Fruit fly (Drosophila melanogaster) whole organism, prepupa: Measurements from ENCODE around the gene CG8043.

Experiments
- Blimp-1 ChIP-seq: fragments of 200-800 bp; sonication (Bioruptor generic); optimal IDR thresholded peaks from 3 replicates; lab custom pipeline; 2017; ENCODE audit warnings: missing biosample characterization, missing genetic modification characterization, mild to moderate bottlenecking, moderate library complexity, missing genetic modification reagents
- CG10631 ChIP-seq: fragments of 200-800 bp; sonication (Bioruptor generic); optimal IDR thresholded peaks from 2 replicates; lab custom pipeline; 2016; ENCODE audit warnings: missing biosample characterization, missing genetic modification characterization
- CG11294 ChIP-seq: fragments of 200-800 bp; sonication (Bioruptor generic); IDR thresholded peaks from 2 replicates; pipeline ENCODE4 v1.3.6; 2022; ENCODE audit warnings: missing biosample characterization, missing genetic modification characterization
- CG15336 ChIP-seq: fragments of 200-800 bp; sonication (Bioruptor generic); IDR thresholded peaks from 2 replicates; pipeline ENCODE4 v1.3.6; 2022; ENCODE audit warnings: missing biosample characterization, missing genetic modification characterization
- CG3032 ChIP-seq: fragments of 200-800 bp; optimal IDR thresholded peaks from 2 replicates; lab custom pipeline; 2019; ENCODE audit warnings: missing biosample characterization, mild to moderate bottlenecking, missing genetic modification characterization, moderate library complexity
- CG31627 ChIP-seq: fragments of 200-800 bp; sonication (Bioruptor generic); optimal IDR thresholded peaks from 3 replicates; lab custom pipeline; 2016; ENCODE audit warnings: missing biosample characterization, missing genetic modification characterization
- CG32006 ChIP-seq: fragments of 200-800 bp; sonication (Bioruptor generic); optimal IDR thresholded peaks from 3 replicates; lab custom pipeline; 2017; ENCODE audit warnings: missing biosample characterization, mild to moderate bottlenecking, missing genetic modification characterization
- CG34406 ChIP-seq: fragments of 200-800 bp; sonication (Bioruptor generic); optimal IDR thresholded peaks from 3 replicates; lab custom pipeline; 2016; ENCODE audit warnings: missing biosample characterization, missing genetic modification characterization
- CG6163 ChIP-seq: fragments of 200-800 bp; sonication (Bioruptor generic); IDR thresholded peaks from 3 replicates; pipeline ENCODE4 v1.3.6; 2022; ENCODE audit warnings: missing biosample characterization, missing genetic modification characterization
- CG6276 ChIP-seq: fragments of 200-800 bp; sonication (Bioruptor generic); optimal IDR thresholded peaks from 2 replicates; lab custom pipeline; 2017; ENCODE audit warnings: missing biosample characterization, mild to moderate bottlenecking, missing genetic modification characterization
- CG6792 ChIP-seq: fragments of 200-800 bp; sonication (Bioruptor generic); optimal IDR thresholded peaks from 3 replicates; lab custom pipeline; 2016; ENCODE audit warnings: missing biosample characterization, missing genetic modification characterization
- CG6808 ChIP-seq: fragments of 200-800 bp; sonication (Bioruptor generic); optimal IDR thresholded peaks from 3 replicates; lab custom pipeline; 2017; ENCODE audit warnings: missing biosample characterization, missing genetic modification characterization, mild to moderate bottlenecking, moderate library complexity, missing genetic modification reagents
- CG6854 ChIP-seq: fragments of 200-800 bp; sonication (Bioruptor generic); optimal IDR thresholded peaks from 2 replicates; lab custom pipeline; 2017; ENCODE audit warnings: missing biosample characterization, mild to moderate bottlenecking, missing genetic modification characterization
- CG7368 ChIP-seq: fragments of 200-800 bp; sonication (Bioruptor generic); optimal IDR thresholded peaks from 3 replicates; lab custom pipeline; 2016; ENCODE audit warnings: missing biosample characterization, missing genetic modification characterization
- CG8119 ChIP-seq: fragments of 200-800 bp; sonication (Bioruptor generic); IDR thresholded peaks from 3 replicates; pipeline ENCODE4 v1.3.6; 2022; ENCODE audit warnings: missing biosample characterization, missing genetic modification characterization
- CG8319 ChIP-seq: fragments of 200-800 bp; sonication (Bioruptor generic); optimal IDR thresholded peaks from 3 replicates; lab custom pipeline; 2016; ENCODE audit warnings: missing biosample characterization, missing genetic modification characterization
- CG9139 ChIP-seq: fragments of 200-800 bp; sonication (Bioruptor generic); optimal IDR thresholded peaks from 3 replicates; lab custom pipeline; 2017; ENCODE audit warnings: missing biosample characterization, mild to moderate bottlenecking, missing genetic modification characterization
- Eip75B ChIP-seq: fragments of 200-800 bp; sonication (Bioruptor generic); optimal IDR thresholded peaks from 3 replicates; lab custom pipeline; 2016; ENCODE audit warnings: missing biosample characterization, missing genetic modification characterization
- Eip78C ChIP-seq: fragments of 200-800 bp; sonication (Bioruptor generic); peaks from one replicate; lab custom pipeline; 2016; ENCODE audit warnings: missing biosample characterization, missing genetic modification characterization
- Eip93F ChIP-seq: fragments of 200-800 bp; sonication (Bioruptor generic); optimal IDR thresholded peaks from 2 replicates; lab custom pipeline; 2016; ENCODE audit warnings: missing biosample characterization, mild to moderate bottlenecking, missing genetic modification characterization
- Gug ChIP-seq: fragments of 200-800 bp; sonication (Bioruptor generic); IDR thresholded peaks from 2 replicates; pipeline ENCODE4 v1.3.6; 2022; ENCODE audit warnings: missing biosample characterization, missing genetic modification characterization
- Hr38 ChIP-seq: sonication (Bioruptor generic); optimal IDR thresholded peaks from 2 replicates; lab custom pipeline; 2016; ENCODE audit warnings: missing biosample characterization, missing genetic modification characterization
- Hr39 ChIP-seq: fragments of 200-800 bp; sonication (Bioruptor generic); optimal IDR thresholded peaks from 2 replicates; lab custom pipeline; 2016; ENCODE audit warnings: missing biosample characterization, missing genetic modification characterization
- Lpt ChIP-seq: fragments of 200-800 bp; sonication (Bioruptor generic); optimal IDR thresholded peaks from 3 replicates; lab custom pipeline; 2016; ENCODE audit warnings: missing biosample characterization, missing genetic modification characterization
- Met ChIP-seq: fragments of 200-800 bp; sonication (Bioruptor generic); optimal IDR thresholded peaks from 3 replicates; lab custom pipeline; 2016; ENCODE audit warnings: missing biosample characterization, missing genetic modification characterization
- Smox ChIP-seq: fragments of 200-800 bp; sonication (Bioruptor generic); optimal IDR thresholded peaks from 3 replicates; lab custom pipeline; 2016; ENCODE audit warnings: missing biosample characterization, missing genetic modification characterization
- Sox14 ChIP-seq: fragments of 200-800 bp; sonication (Bioruptor generic); optimal IDR thresholded peaks from 3 replicates; lab custom pipeline; 2016; ENCODE audit warnings: missing biosample characterization, missing genetic modification characterization
- Sox15 ChIP-seq: fragments of 200-800 bp; sonication (Bioruptor generic); optimal IDR thresholded peaks from 3 replicates; lab custom pipeline; 2016; ENCODE audit warnings: missing biosample characterization, missing genetic modification characterization
- acj6 ChIP-seq: fragments of 200-800 bp; sonication (Bioruptor generic); optimal IDR thresholded peaks from 3 replicates; lab custom pipeline; 2016; ENCODE audit warnings: missing biosample characterization, missing genetic modification characterization
- cyc ChIP-seq: fragments of 200-800 bp; sonication (Bioruptor generic); optimal IDR thresholded peaks from 3 replicates; lab custom pipeline; 2016; ENCODE audit warnings: missing biosample characterization, missing genetic modification characterization
- dsx ChIP-seq: fragments of 200-800 bp; optimal IDR thresholded peaks from 3 replicates; lab custom pipeline; 2019; ENCODE audit warnings: missing biosample characterization, mild to moderate bottlenecking, missing genetic modification characterization, moderate library complexity; ENCODE audit not compliant: poor library complexity, severe bottlenecking
- eg ChIP-seq: fragments of 200-800 bp; sonication (Bioruptor generic); IDR thresholded peaks from 3 replicates; pipeline ENCODE4 v1.3.6; 2022; ENCODE audit warnings: missing biosample characterization, missing genetic modification characterization
- esn ChIP-seq: fragments of 200-800 bp; sonication (Bioruptor generic); optimal IDR thresholded peaks from 2 replicates; lab custom pipeline; 2016; ENCODE audit warnings: missing biosample characterization, mild to moderate bottlenecking, missing genetic modification characterization, moderate library complexity
- fd85E ChIP-seq: fragments of 200-800 bp; sonication (Bioruptor generic); optimal IDR thresholded peaks from 3 replicates; lab custom pipeline; 2016; ENCODE audit warnings: missing biosample characterization, missing genetic modification characterization
- fkh ChIP-seq: fragments of 200-800 bp; sonication (Bioruptor generic); optimal IDR thresholded peaks from 3 replicates; lab custom pipeline; 2017; ENCODE audit warnings: missing biosample characterization, mild to moderate bottlenecking, missing genetic modification characterization, moderate library complexity
- lz ChIP-seq: fragments of 200-800 bp; sonication (Bioruptor generic); optimal IDR thresholded peaks from 3 replicates; lab custom pipeline; 2016; ENCODE audit warnings: missing biosample characterization, missing genetic modification characterization
- net ChIP-seq: fragments of 200-800 bp; sonication (Bioruptor generic); optimal IDR thresholded peaks from 3 replicates; lab custom pipeline; 2016; ENCODE audit warnings: missing biosample characterization, missing genetic modification characterization
- pdm3 ChIP-seq: fragments of 200-800 bp; sonication (Bioruptor generic); optimal IDR thresholded peaks from 3 replicates; lab custom pipeline; 2016; ENCODE audit warnings: missing biosample characterization, missing genetic modification characterization
- salr ChIP-seq, 2 experiments: fragments of 200-800 bp; sonication (Bioruptor generic); optimal IDR thresholded peaks; 3 replicates each; lab custom pipeline; 2016 to 2018; ENCODE audit warnings: missing biosample characterization in 2 of 2, missing genetic modification characterization in 2 of 2, mild to moderate bottlenecking in 1 of 2
- spab ChIP-seq: fragments of 200-800 bp; sonication (Bioruptor generic); optimal IDR thresholded peaks from 2 replicates; lab custom pipeline; 2017; ENCODE audit warnings: missing biosample characterization, mild to moderate bottlenecking, missing genetic modification characterization, missing genetic modification reagents
- ss ChIP-seq, 2 experiments: fragments of 200-800 bp; sonication (Bioruptor generic); optimal IDR thresholded peaks; 2 replicates in 1 of 2; 3 replicates in 1 of 2; lab custom pipeline; 2017 to 2018; ENCODE audit warnings: mild to moderate bottlenecking in 2 of 2, missing biosample characterization in 2 of 2, missing genetic modification characterization in 2 of 2, moderate library complexity in 1 of 2
- vri ChIP-seq: fragments of 200-800 bp; sonication (Bioruptor generic); optimal IDR thresholded peaks from 3 replicates; lab custom pipeline; 2016; ENCODE audit warnings: missing biosample characterization, mild to moderate bottlenecking, missing genetic modification characterization

The CG8043 gene

dm6 chr3R:8715371-8715770 lies 38.7 kb downstream of the CG8043 start:
- peak; percentile 64 for TF ChIP-seq fkh (GFP tag; lab: Kevin White, UChicago)
- TF ChIP-seq CG6276, result no peak

dm6 chr3R:8715851-8716550 lies 39.3 kb downstream of the CG8043 start, which contains the start of gene TMEM216:
Gene TMEM216 (plus strand): TSS chr3R:8716243.
- TF ChIP-seq fd85E (no peak), cyc (no peak), CG6808 (GFP tag; lab: Kevin White, UChicago) (peak; percentile 37), CG9139 (no peak), Sox15 (GFP tag; lab: Kevin White, UChicago) (no peak), lz (GFP tag; lab: Kevin White, UChicago) (no peak), CG7368 (GFP tag; lab: Kevin White, UChicago) (no peak), Smox (GFP tag; lab: Kevin White, UChicago) (no peak), CG3032 (no peak), Eip75B (peak; percentile 23), CG6163 (GFP tag; lab: Robert Waterston, UW) (no peak), Sox14 (GFP tag; lab: Kevin White, UChicago) (peak; percentile 20), Eip93F (no peak), CG6792 (GFP tag; lab: Kevin White, UChicago) (no peak), CG6854 (GFP tag; lab: Kevin White, UChicago) (peak; percentile 27), Eip78C (GFP tag; lab: Kevin White, UChicago) (peak; percentile 69), vri (GFP tag; lab: Kevin White, UChicago) (peak; percentile 65), Hr38 (no peak), CG10631 (no peak), CG6276 (peak; percentile 66), dsx (no peak), fkh (GFP tag; lab: Kevin White, UChicago) (peak; percentile 9), CG15336 (GFP tag; lab: Robert Waterston, UW) (no peak), Lpt (GFP tag; lab: Kevin White, UChicago) (no peak), ss (GFP tag; optimal IDR thresholded peaks at IDR 0.05; lab: Kevin White, UChicago) (peak in 1 of 2 experiments; percentile 61), pdm3 (GFP tag; lab: Kevin White, UChicago) (no peak), CG32006 (GFP tag; lab: Kevin White, UChicago) (no peak), CG11294 (GFP tag; lab: Robert Waterston, UW) (no peak), CG34406 (GFP tag; lab: Kevin White, UChicago) (no peak), eg (GFP tag; lab: Robert Waterston, UW) (no peak), Gug (GFP tag; lab: Robert Waterston, UW) (no peak), net (peak; percentile 7), spab (no peak), Hr39 (no peak), Blimp-1 (GFP tag; lab: Kevin White, UChicago) (no peak), acj6 (GFP tag; lab: Kevin White, UChicago) (no peak), esn (GFP tag; lab: Kevin White, UChicago) (no peak)
- TF ChIP-seq, all 60 proteins: peak for 10

DNA sequence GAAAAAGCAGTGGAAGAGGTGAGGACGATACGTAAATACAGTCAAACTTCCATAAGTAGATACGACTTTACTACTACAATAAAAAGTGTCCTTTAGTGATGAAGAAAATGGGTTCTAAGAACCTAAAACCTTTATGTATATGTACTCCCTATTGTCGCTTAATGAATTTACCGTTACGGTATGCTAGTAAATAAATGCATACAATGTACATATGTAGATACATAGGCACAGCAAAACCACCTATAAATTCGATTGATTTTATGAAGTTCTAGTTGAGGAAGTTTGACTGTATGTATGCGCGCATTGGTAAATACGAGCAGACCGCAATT lies 39.8 kb downstream of the CG8043 start:
- TF ChIP-seq CG31627 (GFP tag; lab: Kevin White, UChicago) (peak; percentile 50), acj6 (GFP tag; lab: Kevin White, UChicago) (peak; percentile 10), eg (GFP tag; lab: Robert Waterston, UW) (peak; percentile 54; the same call in 1 of the 3 replicates), esn (GFP tag; lab: Kevin White, UChicago) (peak; percentile 49), Eip78C (GFP tag; lab: Kevin White, UChicago) (peak; percentile 43), CG6808 (GFP tag; lab: Kevin White, UChicago) (no peak), CG6163 (GFP tag; lab: Robert Waterston, UW) (0 out of 3 replicates have a peak, but pooled peaks have one; percentile 11), CG8319 (GFP tag; lab: Kevin White, UChicago) (no peak), Met (GFP tag; lab: Kevin White, UChicago) (no peak), CG15336 (GFP tag; lab: Robert Waterston, UW) (peak; percentile 48; the same call in 1 of the 2 replicates), CG34406 (GFP tag; lab: Kevin White, UChicago) (peak; percentile 15), CG8119 (GFP tag; lab: Robert Waterston, UW) (peak; percentile 44; the same call in 1 of the 3 replicates), salr (GFP tag; optimal IDR thresholded peaks at IDR 0.05; lab: Kevin White, UChicago) (no peak)
